Fruit fly (Drosophila melanogaster) whole organism, embryonic: ENCODE data around the gene Tsf1.

ENCODE experiments used
- CG10366 ChIP-seq: fragments of 200-800 bp; sonication (Bioruptor generic); IDR thresholded peaks from 2 replicates; pipeline ENCODE4 v1.3.6; 2022; ENCODE audit warnings: missing biosample characterization, missing genetic modification characterization
- CG11456 ChIP-seq: fragments of 200-800 bp; sonication (Bioruptor generic); IDR thresholded peaks from 3 replicates; pipeline ENCODE4 v1.3.6; 2022; ENCODE audit warnings: missing biosample characterization, missing genetic modification characterization
- CG14860 ChIP-seq: fragments of 200-800 bp; sonication (Bioruptor generic); IDR thresholded peaks from 3 replicates; pipeline ENCODE4 v1.3.6; 2022; ENCODE audit warnings: missing biosample characterization, missing genetic modification characterization; ENCODE audit not compliant: partially characterized antibody
- CG14965 ChIP-seq: fragments of 200-800 bp; sonication (Bioruptor generic); optimal IDR thresholded peaks from 2 replicates; lab custom pipeline; 2016; ENCODE audit warnings: missing biosample characterization, missing genetic modification characterization, borderline replicate concordance
- CG17612 ChIP-seq: fragments of 200-800 bp; sonication (Bioruptor generic); IDR thresholded peaks from 2 replicates; pipeline ENCODE4 v1.3.6; 2022; ENCODE audit warnings: missing biosample characterization, missing genetic modification characterization
- CG3281 ChIP-seq: fragments of 200-800 bp; sonication (Bioruptor generic); optimal IDR thresholded peaks from 3 replicates; lab custom pipeline; 2017; ENCODE audit warnings: missing biosample characterization, mild to moderate bottlenecking, missing genetic modification characterization
- CG33557 ChIP-seq: fragments of 200-800 bp; sonication (Bioruptor generic); optimal IDR thresholded peaks from 2 replicates; lab custom pipeline; 2019; ENCODE audit warnings: missing biosample characterization, mild to moderate bottlenecking, missing genetic modification characterization, moderate library complexity
- CG6254 ChIP-seq: fragments of 200-800 bp; sonication (Bioruptor generic); optimal IDR thresholded peaks from 3 replicates; lab custom pipeline; 2017; ENCODE audit warnings: mild to moderate bottlenecking, missing biosample characterization, missing genetic modification reagents, missing genetic modification characterization
- CG7963 ChIP-seq: fragments of 200-800 bp; sonication (Bioruptor generic); IDR thresholded peaks from 3 replicates; pipeline ENCODE4 v1.3.6; 2022; ENCODE audit warnings: missing biosample characterization, missing genetic modification characterization; ENCODE audit not compliant: partially characterized antibody
- CG9932 ChIP-seq: fragments of 200-800 bp; sonication (Bioruptor generic); IDR thresholded peaks from 2 replicates; pipeline ENCODE4 v1.3.6; 2022; ENCODE audit warnings: missing biosample characterization, missing genetic modification characterization
- CTCF ChIP-seq: fragments of 200-800 bp; sonication (Bioruptor generic); optimal IDR thresholded peaks from 2 replicates; lab custom pipeline; 2017; ENCODE audit warnings: missing biosample characterization, mild to moderate bottlenecking, missing genetic modification characterization, moderate library complexity
- Dll ChIP-seq: fragments of 200-800 bp; sonication (Bioruptor generic); IDR thresholded peaks from 4 replicates; pipeline ENCODE4 v1.3.6; 2022; ENCODE audit warnings: missing biosample characterization, missing genetic modification characterization; ENCODE audit not compliant: partially characterized antibody
- Dref ChIP-seq: fragments of 200-800 bp; sonication (Bioruptor generic); IDR thresholded peaks from 2 replicates; pipeline ENCODE4 v1.3.6; 2022; ENCODE audit warnings: missing biosample characterization, missing genetic modification characterization
- Drgx ChIP-seq: fragments of 200-800 bp; sonication (Bioruptor generic); IDR thresholded peaks from 2 replicates; pipeline ENCODE4 v1.3.6; 2022; ENCODE audit warnings: missing biosample characterization, missing genetic modification characterization
- GATAe ChIP-seq: fragments of 200-800 bp; sonication (Bioruptor generic); conservative IDR thresholded peaks from 2 replicates; pipeline ENCODE4 v1.3.6; 2022; ENCODE audit warnings: missing biosample characterization, missing genetic modification characterization
- Med ChIP-seq: fragments of 200-800 bp; sonication (Bioruptor generic); peaks from one replicate; lab custom pipeline; 2016; ENCODE audit warnings: missing biosample characterization, missing genetic modification characterization, mild to moderate bottlenecking, inconsistent platforms, moderate library complexity
- Mrtf ChIP-seq: fragments of 200-800 bp; sonication (Bioruptor generic); IDR thresholded peaks from 3 replicates; pipeline ENCODE4 v1.3.6; 2022; ENCODE audit warnings: missing biosample characterization, missing genetic modification characterization
- NFAT ChIP-seq: fragments of 200-800 bp; sonication (Bioruptor generic); IDR thresholded peaks from 2 replicates; pipeline ENCODE4 v1.3.6; 2022; ENCODE audit warnings: missing biosample characterization, missing genetic modification characterization
- ash1 ChIP-seq: fragments of 200-800 bp; sonication (Bioruptor generic); optimal IDR thresholded peaks from 2 replicates; lab custom pipeline; 2018; ENCODE audit warnings: missing biosample characterization, mild to moderate bottlenecking, missing genetic modification characterization
- az2 ChIP-seq: fragments of 200-800 bp; sonication (Bioruptor generic); optimal IDR thresholded peaks from 3 replicates; lab custom pipeline; 2016; ENCODE audit warnings: missing biosample characterization, missing genetic modification characterization
- cato ChIP-seq: fragments of 200-800 bp; sonication (Bioruptor generic); optimal IDR thresholded peaks from 2 replicates; lab custom pipeline; 2016; ENCODE audit warnings: missing biosample characterization, missing genetic modification characterization, borderline replicate concordance
- chinmo ChIP-seq: fragments of 200-800 bp; sonication (Bioruptor generic); IDR thresholded peaks from 4 replicates; pipeline ENCODE4 v1.3.6; 2022; ENCODE audit warnings: missing biosample characterization, missing genetic modification characterization; ENCODE audit not compliant: partially characterized antibody
- crol ChIP-seq: fragments of 200-800 bp; sonication (Bioruptor generic); IDR thresholded peaks from 2 replicates; pipeline ENCODE4 v1.3.6; 2022; ENCODE audit warnings: missing biosample characterization, missing genetic modification characterization
- cwo ChIP-seq: fragments of 200-800 bp; sonication (Bioruptor generic); optimal IDR thresholded peaks from 3 replicates; lab custom pipeline; 2017; ENCODE audit warnings: missing biosample characterization, missing genetic modification characterization, mild to moderate bottlenecking, moderate library complexity, missing genetic modification reagents
- dmrt11E ChIP-seq: fragments of 200-800 bp; sonication (Bioruptor generic); optimal IDR thresholded peaks from 3 replicates; lab custom pipeline; 2018; ENCODE audit warnings: missing biosample characterization, mild to moderate bottlenecking, missing genetic modification characterization, moderate library complexity
- esg ChIP-seq: fragments of 200-800 bp; sonication (Bioruptor generic); conservative IDR thresholded peaks from 2 replicates; pipeline ENCODE4 v1.3.6; 2022; ENCODE audit warnings: missing biosample characterization, missing genetic modification characterization
- ewg ChIP-seq: fragments of 200-800 bp; sonication (Bioruptor generic); optimal IDR thresholded peaks from 3 replicates; lab custom pipeline; 2017; ENCODE audit warnings: mild to moderate bottlenecking, missing biosample characterization, missing genetic modification reagents, missing genetic modification characterization
- ftz-f1 ChIP-seq: fragments of 200-800 bp; sonication (Bioruptor generic); optimal IDR thresholded peaks from 2 replicates; lab custom pipeline; 2016; ENCODE audit warnings: missing biosample characterization, missing genetic modification characterization
- kah ChIP-seq: fragments of 200-800 bp; sonication (Bioruptor generic); optimal IDR thresholded peaks from 2 replicates; lab custom pipeline; 2018; ENCODE audit warnings: missing biosample characterization, mild to moderate bottlenecking, missing genetic modification characterization
- lmd ChIP-seq: fragments of 200-800 bp; sonication (Bioruptor generic); IDR thresholded peaks from 2 replicates; pipeline ENCODE4 v1.3.6; 2022; ENCODE audit warnings: missing biosample characterization, missing genetic modification characterization
- prd ChIP-seq, 3 experiments: fragments of >200 bp in 2 of 3; fragments of 200-800 bp in 1 of 3; sonication (Bioruptor generic) in 1 of 3; optimal IDR thresholded peaks in 2 of 3; IDR thresholded peaks in 1 of 3; 2 replicates in 2 of 3; 3 replicates in 1 of 3; pipeline versions ENCODE4 v1.3.6 to Lab custom; 2017 to 2022; ENCODE audit warnings: missing biosample characterization in 1 of 3, missing genetic modification characterization in 1 of 3
- row ChIP-seq: fragments of 200-800 bp; sonication (Bioruptor generic); IDR thresholded peaks from 3 replicates; pipeline ENCODE4 v1.3.6; 2022; ENCODE audit warnings: missing biosample characterization, missing genetic modification characterization
- trh ChIP-seq: fragments of 200-800 bp; sonication (Bioruptor generic); optimal IDR thresholded peaks from 2 replicates; lab custom pipeline; 2016; ENCODE audit warnings: missing biosample characterization, missing genetic modification characterization
- zen ChIP-seq: fragments of 200-800 bp; sonication (Bioruptor generic); optimal IDR thresholded peaks from 3 replicates; lab custom pipeline; 2018; ENCODE audit warnings: missing biosample characterization, mild to moderate bottlenecking, missing genetic modification characterization, moderate library complexity
- zfh2 ChIP-seq: fragments of 200-800 bp; sonication (Bioruptor generic); optimal IDR thresholded peaks from 2 replicates; lab custom pipeline; 2016; ENCODE audit warnings: missing biosample characterization, missing genetic modification characterization

The Tsf1 gene

DNA sequence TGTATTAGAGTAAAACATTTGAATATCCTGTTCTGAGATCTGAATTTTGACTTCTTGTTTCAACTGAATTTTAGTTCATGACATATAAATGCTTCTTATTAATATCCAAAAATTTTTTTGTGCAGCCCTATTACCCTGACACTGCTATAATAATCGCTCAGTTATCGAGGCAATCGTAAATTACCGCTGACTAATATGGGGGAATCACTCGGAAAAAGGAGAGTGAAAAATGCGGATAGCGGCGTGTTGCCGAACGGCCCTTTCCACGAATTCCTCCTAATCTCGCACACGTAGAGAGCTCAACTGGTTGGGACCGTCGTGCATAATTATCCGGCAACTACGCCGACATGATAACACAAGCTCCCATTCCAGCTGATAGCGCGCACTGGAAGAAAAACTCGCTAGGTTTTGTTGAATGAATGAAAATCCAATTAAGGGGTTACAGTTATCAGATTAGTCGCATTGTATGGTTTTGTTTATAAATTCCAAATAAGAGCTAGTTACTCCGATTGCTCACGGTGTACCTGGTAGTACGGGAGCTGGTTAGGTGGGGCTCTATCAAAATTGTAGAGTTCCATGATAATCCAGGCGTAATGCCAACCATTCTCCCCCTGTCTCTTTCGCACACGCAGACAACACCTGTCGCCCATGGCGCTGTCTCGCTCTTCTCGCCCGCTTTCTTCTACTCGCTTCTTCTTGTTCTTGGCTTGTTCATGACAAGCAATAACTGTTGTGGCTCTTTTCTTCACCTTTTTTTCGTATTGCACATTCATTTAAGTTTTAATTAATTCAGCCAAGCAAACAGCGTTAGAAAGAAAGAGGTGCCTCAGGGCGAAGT lies 18.9 kb upstream of the Tsf1 start (continued):
- TF ChIP-seq Dll (no peak), GATAe (GFP tag; lab: Robert Waterston, UW) (peak; percentile 91), CG10366 (peak; percentile 81), CTCF (peak; percentile 0), Dref (0 out of 2 replicates have a peak, but pooled peaks have one; percentile 22), CG33557 (GFP tag; lab: Kevin White, UChicago) (no peak), CG7963 (no peak), trh (GFP tag; lab: Kevin White, UChicago) (no peak), cato (GFP tag; lab: Kevin White, UChicago) (no peak), kah (GFP tag; lab: Kevin White, UChicago) (peak; percentile 8), CG17612 (GFP tag; lab: Robert Waterston, UW) (0 out of 2 replicates have a peak, but pooled peaks have one; percentile 42), ash1 (GFP tag; lab: Kevin White, UChicago) (peak; percentile 54), ftz-f1 (GFP tag; lab: Kevin White, UChicago) (no peak), Mrtf (GFP tag; lab: Robert Waterston, UW) (peak; percentile 80), zen (tag; lab: Kevin White, UChicago) (no peak), CG14965 (no peak), prd (optimal IDR thresholded peaks at IDR 0.05; lab: Kevin White, UChicago) (no peak), prd (GFP tag; IDR thresholded peaks at IDR 0.05; lab: Robert Waterston, UW) (peak; percentile 75), lmd (GFP tag; lab: Robert Waterston, UW) (peak; percentile 74), az2 (GFP tag; lab: Kevin White, UChicago) (peak; percentile 55), CG3281 (GFP tag; lab: Kevin White, UChicago) (peak; percentile 67), CG9932 (GFP tag; lab: Robert Waterston, UW) (peak; percentile 77)
- TF ChIP-seq, all 482 proteins: peak for 342

DNA sequence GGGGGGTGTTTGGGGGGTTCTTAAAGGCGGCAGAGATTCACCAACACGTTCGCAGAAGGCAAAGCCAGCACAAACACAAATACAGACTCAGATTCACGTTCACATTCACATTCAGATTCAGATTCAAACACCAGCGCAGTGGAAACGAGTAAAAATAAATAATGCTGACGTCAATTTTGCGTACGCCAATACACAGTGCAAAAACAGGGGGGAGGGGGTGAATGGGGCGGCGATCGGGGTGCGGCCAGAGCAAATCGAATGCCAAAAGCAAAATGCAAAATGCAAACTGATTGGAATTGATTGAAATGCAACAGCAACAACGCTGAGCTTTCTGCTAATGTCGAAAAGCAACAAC lies 18.3 kb upstream of the Tsf1 start:
- TF ChIP-seq Drgx (GFP tag; lab: Robert Waterston, UW) (peak; percentile 36; the same call in 1 of the 2 replicates), zfh2 (GFP tag; lab: Kevin White, UChicago) (no peak), CG6254 (no peak), chinmo (GFP tag; lab: Robert Waterston, UW) (0 out of 4 replicates have a peak, but pooled peaks have one; percentile 72), CG14860 (no peak), crol (GFP tag; lab: Robert Waterston, UW) (0 out of 2 replicates have a peak, but pooled peaks have one; percentile 49), ewg (GFP tag; lab: Kevin White, UChicago) (no peak)
- TF ChIP-seq, all 482 proteins: peak for 3

DNA sequence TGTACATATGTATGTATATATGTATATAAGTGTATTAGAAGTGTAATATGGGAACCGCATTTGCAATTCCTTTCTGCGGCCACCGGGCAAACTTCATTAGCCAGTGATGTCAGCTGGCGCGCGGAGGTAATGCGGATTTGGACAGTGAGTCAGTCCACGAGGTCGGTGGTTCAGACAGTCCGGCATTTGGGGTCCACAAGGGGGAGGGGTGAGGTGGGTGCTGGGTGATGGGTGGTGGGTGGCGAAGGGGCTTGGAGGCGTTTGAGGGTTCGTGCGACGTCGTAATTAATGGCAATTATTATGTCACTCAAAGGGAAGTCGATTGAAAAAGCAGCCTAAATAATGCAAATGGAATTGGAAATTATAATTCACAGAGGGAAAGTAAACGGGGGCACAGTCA lies 17.1 kb upstream of the Tsf1 start:
- TF ChIP-seq crol (GFP tag; lab: Robert Waterston, UW): peak; percentile 56
- TF ChIP-seq cwo (GFP tag; lab: Kevin White, UChicago): peak; percentile 5
- no peak for TF ChIP-seq dmrt11E (tag; lab: Kevin White, UChicago)
- TF ChIP-seq Med (GFP tag; lab: Kevin White, UChicago): peak; percentile 12
- TF ChIP-seq chinmo (GFP tag; lab: Robert Waterston, UW): 0 out of 4 replicates have a peak, but pooled peaks have one; percentile 40
- 0 out of 2 replicates have a peak, but pooled peaks have one; percentile 1 for TF ChIP-seq NFAT
- TF ChIP-seq CG9932 (GFP tag; lab: Robert Waterston, UW): 0 out of 2 replicates have a peak, but pooled peaks have one; percentile 29
- TF ChIP-seq row: 0 out of 3 replicates have a peak, but pooled peaks have one; percentile 4
- no peak for TF ChIP-seq esg (GFP tag; lab: Robert Waterston, UW)
- TF ChIP-seq CG11456 (GFP tag; lab: Robert Waterston, UW): peak; percentile 5; the same call in 1 of the 3 replicates
